Worm (Caenorhabditis elegans) whole organism, L4 larva: ENCODE results near the gene dop-6.

ENCODE experiments used
- D1046.2 ChIP-seq: fragments of 200-800 bp; sonication (Bioruptor generic); IDR thresholded peaks from 2 replicates; pipeline ENCODE4 v1.3.6; 2022; ENCODE audit warnings: missing genetic modification characterization, missing compliant biosample characterization
- F10B5.3 ChIP-seq: sonication (generic microtip); optimal IDR thresholded peaks from 2 replicates; lab custom pipeline; 2016; ENCODE audit warnings: mild to moderate bottlenecking, missing genetic modification characterization, missing compliant biosample characterization
- F44E2.7 ChIP-seq: fragments of 200-800 bp; sonication (Bioruptor generic); IDR thresholded peaks from 2 replicates; pipeline ENCODE4 v2.1.2; 2022; ENCODE audit warnings: missing genetic modification characterization, missing compliant biosample characterization
- R02D3.7 ChIP-seq: fragments of 150-350 bp; sonication (generic microtip); optimal IDR thresholded peaks from 3 replicates; lab custom pipeline; 2014; ENCODE audit warnings: missing biosample characterization, missing genetic modification characterization
- T26A8.4 ChIP-seq: fragments of 200-800 bp; sonication (Bioruptor generic); IDR thresholded peaks from 2 replicates; pipeline ENCODE4 v1.3.6; 2022; ENCODE audit warnings: missing genetic modification characterization, missing compliant biosample characterization
- Y5F2A.4 ChIP-seq: fragments of 200-800 bp; sonication (Bioruptor generic); optimal IDR thresholded peaks from 2 replicates; lab custom pipeline; 2018; ENCODE audit warnings: mild to moderate bottlenecking, missing genetic modification characterization, missing compliant biosample characterization
- aha-1 ChIP-seq: fragments of 150-350 bp; peaks from one replicate; lab custom pipeline; 2014; ENCODE audit warnings: missing biosample characterization, missing genetic modification characterization
- ama-1 ChIP-seq: fragments of 150-350 bp; optimal IDR thresholded peaks from 2 replicates; lab custom pipeline; 2014; ENCODE audit warnings: inconsistent platforms, mixed read lengths
- arid-1 ChIP-seq: fragments of 200-800 bp; sonication (Bioruptor generic); conservative IDR thresholded peaks from 2 replicates; pipeline ENCODE4 v1.3.6; 2022; ENCODE audit warnings: missing genetic modification reagents, missing genetic modification characterization, missing compliant biosample characterization
- attf-4 ChIP-seq: sonication (generic microtip); optimal IDR thresholded peaks from 3 replicates; lab custom pipeline; 2017; ENCODE audit warnings: missing biosample characterization, missing genetic modification characterization
- ceh-20 ChIP-seq: fragments of 200-800 bp; sonication (Bioruptor generic); IDR thresholded peaks from 2 replicates; pipeline ENCODE4 v1.3.6; 2022; ENCODE audit warnings: missing genetic modification reagents, missing genetic modification characterization, missing compliant biosample characterization
- ceh-32 ChIP-seq: sonication (generic microtip); optimal IDR thresholded peaks from 2 replicates; lab custom pipeline; 2016; ENCODE audit warnings: mild to moderate bottlenecking, missing genetic modification characterization, missing compliant biosample characterization; ENCODE audit not compliant: poor library complexity
- ceh-62 ChIP-seq: sonication (generic microtip); optimal IDR thresholded peaks from 2 replicates; lab custom pipeline; 2017; ENCODE audit warnings: missing biosample characterization, missing genetic modification characterization
- ceh-82 ChIP-seq: sonication (generic microtip); optimal IDR thresholded peaks from 2 replicates; lab custom pipeline; 2017; ENCODE audit warnings: missing biosample characterization, missing genetic modification characterization
- ces-1 ChIP-seq: fragments of 150-350 bp; sonication (generic microtip); optimal IDR thresholded peaks from 4 replicates; lab custom pipeline; 2014; ENCODE audit warnings: missing biosample characterization, missing genetic modification reagents, missing genetic modification characterization
- dmd-6 ChIP-seq: fragments of 200-800 bp; sonication (Bioruptor generic); IDR thresholded peaks from 2 replicates; pipeline ENCODE4 v1.3.6; 2022; ENCODE audit warnings: missing genetic modification reagents, missing genetic modification characterization, missing compliant biosample characterization
- dmd-8 ChIP-seq: fragments of 200-800 bp; sonication (Bioruptor generic); IDR thresholded peaks from 2 replicates; pipeline ENCODE4 v1.3.6; 2022; ENCODE audit warnings: missing genetic modification characterization, missing compliant biosample characterization
- duxl-1 ChIP-seq: sonication (generic microtip); optimal IDR thresholded peaks from 2 replicates; lab custom pipeline; 2016; ENCODE audit warnings: mild to moderate bottlenecking, missing genetic modification characterization, moderate library complexity, missing compliant biosample characterization; ENCODE audit not compliant: poor library complexity
- fkh-10 ChIP-seq: fragments of 150-350 bp; optimal IDR thresholded peaks from 2 replicates; lab custom pipeline; 2014; ENCODE audit warnings: missing biosample characterization, missing genetic modification reagents, missing genetic modification characterization
- hif-1 ChIP-seq, 2 experiments: sonication (generic microtip); optimal IDR thresholded peaks; 2 replicates each; lab custom pipeline; 2016 to 2017; ENCODE audit warnings: missing compliant biosample characterization in 2 of 2, missing genetic modification characterization in 2 of 2, missing genetic modification reagents in 2 of 2, missing genotype in 2 of 2, mild to moderate bottlenecking in 1 of 2
- hlh-30 ChIP-seq: sonication (generic microtip); optimal IDR thresholded peaks from 2 replicates; lab custom pipeline; 2017; ENCODE audit warnings: antibody characterized with exemption, mild to moderate bottlenecking, missing genetic modification characterization, missing compliant biosample characterization; ENCODE audit not compliant: insufficient read depth
- lim-7 ChIP-seq: fragments of 200-800 bp; sonication (Bioruptor generic); IDR thresholded peaks from 2 replicates; pipeline ENCODE4 v1.3.6; 2022; ENCODE audit warnings: missing genetic modification characterization, missing compliant biosample characterization
- lin-15B ChIP-seq: fragments of 150-350 bp; sonication (generic microtip); optimal IDR thresholded peaks from 3 replicates; lab custom pipeline; 2014; ENCODE audit warnings: missing biosample characterization, missing genetic modification characterization
- lin-39 ChIP-seq: fragments of 150-350 bp; optimal IDR thresholded peaks from 2 replicates; lab custom pipeline; 2014; ENCODE audit warnings: missing biosample characterization, missing genetic modification reagents, missing genetic modification characterization
- lsy-2 ChIP-seq, 2 experiments: fragments of 150-350 bp in 1 of 2; sonication (generic microtip) in 1 of 2; optimal IDR thresholded peaks; 2 replicates each; lab custom pipeline; 2014 to 2017; ENCODE audit warnings: missing biosample characterization in 2 of 2, missing genetic modification characterization in 2 of 2
- madf-5 ChIP-seq, 2 experiments: fragments of 200-800 bp; sonication (Bioruptor generic); IDR thresholded peaks; 2 replicates each; pipeline ENCODE4 v1.3.6; 2022; ENCODE audit warnings: missing compliant biosample characterization in 2 of 2, missing genetic modification characterization in 2 of 2
- madf-9 ChIP-seq: fragments of 200-800 bp; sonication (Bioruptor generic); conservative IDR thresholded peaks from 2 replicates; pipeline ENCODE4 v1.3.6; 2022; ENCODE audit warnings: missing genetic modification reagents, missing genetic modification characterization, missing compliant biosample characterization
- mdl-1 ChIP-seq, 2 experiments: fragments of 150-350 bp in 1 of 2; sonication (generic microtip) in 1 of 2; optimal IDR thresholded peaks; 2 replicates each; lab custom pipeline; 2014 to 2017; ENCODE audit warnings: missing biosample characterization in 2 of 2, missing genetic modification characterization in 2 of 2
- mep-1 ChIP-seq: fragments of 150-350 bp; sonication (generic microtip); optimal IDR thresholded peaks from 3 replicates; lab custom pipeline; 2014; ENCODE audit warnings: missing biosample characterization, missing genetic modification characterization
- nhr-10 ChIP-seq: fragments of 150-350 bp; optimal IDR thresholded peaks from 2 replicates; lab custom pipeline; 2014; ENCODE audit warnings: missing biosample characterization, missing genetic modification characterization
- nhr-25 ChIP-seq: sonication (generic microtip); optimal IDR thresholded peaks from 2 replicates; lab custom pipeline; 2017; ENCODE audit warnings: missing genetic modification characterization, mild to moderate bottlenecking, missing compliant biosample characterization, antibody characterized with exemption, moderate library complexity, borderline replicate concordance; ENCODE audit not compliant: insufficient read depth
- nhr-28 ChIP-seq: fragments of 150-350 bp; optimal IDR thresholded peaks from 2 replicates; lab custom pipeline; 2014; ENCODE audit warnings: missing biosample characterization, missing genetic modification characterization
- nhr-48 ChIP-seq: sonication (generic microtip); optimal IDR thresholded peaks from 2 replicates; lab custom pipeline; 2016; ENCODE audit warnings: mild to moderate bottlenecking, missing genetic modification characterization, missing compliant biosample characterization
- nhr-6 ChIP-seq: fragments of 150-350 bp; optimal IDR thresholded peaks from 2 replicates; lab custom pipeline; 2014; ENCODE audit warnings: missing biosample characterization, missing genetic modification characterization
- php-3 ChIP-seq: fragments of 200-800 bp; sonication (Bioruptor generic); IDR thresholded peaks from 2 replicates; pipeline ENCODE4 v1.3.6; 2022; ENCODE audit warnings: missing genetic modification reagents, missing genetic modification characterization, missing compliant biosample characterization
- rbr-2 ChIP-seq: sonication (generic microtip); optimal IDR thresholded peaks from 2 replicates; lab custom pipeline; 2016; ENCODE audit warnings: missing genotype, missing genetic modification characterization, missing compliant biosample characterization
- set-16 ChIP-seq: fragments of 200-800 bp; sonication (Bioruptor generic); IDR thresholded peaks from 2 replicates; pipeline ENCODE4 v1.3.6; 2022; ENCODE audit warnings: missing genetic modification reagents, missing genetic modification characterization, missing compliant biosample characterization
- snpc-1.2 ChIP-seq: fragments of 200-800 bp; sonication (Bioruptor generic); IDR thresholded peaks from 2 replicates; pipeline ENCODE4 v1.3.6; 2022; ENCODE audit warnings: missing genetic modification reagents, missing genetic modification characterization, missing compliant biosample characterization
- spr-3 ChIP-seq: fragments of 200-800 bp; sonication (Bioruptor generic); optimal IDR thresholded peaks from 2 replicates; lab custom pipeline; 2018; ENCODE audit warnings: mild to moderate bottlenecking, missing genetic modification characterization, missing compliant biosample characterization
- tra-1 ChIP-seq: fragments of 200-800 bp; sonication (Bioruptor generic); IDR thresholded peaks from 2 replicates; pipeline ENCODE4 v1.3.6; 2022; ENCODE audit warnings: missing genetic modification reagents, missing genetic modification characterization, missing compliant biosample characterization
- unc-130 ChIP-seq: sonication (generic microtip); optimal IDR thresholded peaks from 2 replicates; lab custom pipeline; 2016; ENCODE audit warnings: missing genetic modification reagents, missing genetic modification characterization, missing compliant biosample characterization
- unc-39 ChIP-seq: sonication (generic microtip); optimal IDR thresholded peaks from 2 replicates; lab custom pipeline; 2017; ENCODE audit warnings: missing biosample characterization, missing genetic modification characterization
- unc-62 ChIP-seq, 3 experiments: fragments of 150-350 bp in 1 of 3; sonication (generic microtip); optimal IDR thresholded peaks in 2 of 3; peaks in 1 of 3; 1 replicate in 1 of 3; 2 replicates in 2 of 3; lab custom pipeline; 2014 to 2017; ENCODE audit warnings: missing biosample characterization in 3 of 3, missing genetic modification characterization in 3 of 3, missing genetic modification reagents in 3 of 3, missing genotype in 1 of 3
- zag-1 ChIP-seq: fragments of 150-350 bp; optimal IDR thresholded peaks from 2 replicates; lab custom pipeline; 2014; ENCODE audit warnings: missing biosample characterization, missing genetic modification characterization

Gene dop-6

DNA sequence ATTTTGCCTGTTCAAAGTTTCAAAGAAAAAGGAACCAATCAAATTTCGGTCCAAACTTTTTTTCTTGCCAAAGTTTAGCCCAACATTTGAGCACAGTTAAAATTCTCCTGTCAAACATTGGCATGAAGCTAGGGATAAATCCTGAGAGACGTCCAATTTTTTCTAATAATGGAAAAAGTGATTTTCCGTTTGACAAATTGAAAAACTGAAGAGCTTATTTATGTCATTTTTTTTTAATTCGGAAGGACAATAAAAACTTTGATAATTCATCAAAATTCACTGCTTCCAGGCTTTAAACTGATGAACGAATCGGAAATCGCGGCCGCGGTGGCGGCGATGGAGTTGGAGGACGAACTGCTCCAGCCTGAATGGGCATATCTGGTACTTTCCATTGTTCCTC, at the start of gene dop-6:
Gene dop-6 (plus strand): TSS at position 301 of the 400 bp plus-strand sequence.
- TF ChIP-seq D1046.2 (GFP tag; lab: Robert Waterston, UW) (no peak), attf-4 (tag; lab: Kevin White, UChicago) (no peak), nhr-48 (tag; lab: Kevin White, UChicago) (no peak), nhr-10 (tag; lab: Kevin White, UChicago) (no peak)

DNA sequence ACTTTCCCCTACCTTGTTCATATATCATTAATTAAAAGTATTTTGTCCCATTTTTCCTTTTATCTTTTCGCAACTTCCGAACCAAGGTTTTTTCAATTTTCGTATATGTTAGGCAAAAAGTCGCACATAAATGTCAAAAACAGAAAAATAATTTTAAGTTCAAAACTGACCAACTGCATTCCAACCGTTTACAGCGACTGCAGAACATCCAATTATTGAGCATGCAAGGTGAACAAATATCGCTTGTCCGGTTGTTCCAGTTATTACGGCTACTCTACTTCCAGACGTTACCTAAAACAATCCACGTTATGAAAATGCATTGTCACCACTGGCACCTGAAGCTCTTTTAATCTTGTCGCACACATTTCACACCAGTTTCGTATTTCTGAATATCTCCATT, 47.0 kb upstream of the dop-6 start, which contains the start of gene C52B9.10:
Gene C52B9.10 (plus strand): TSS at position 301 of the 400 bp plus-strand sequence.
- TF ChIP-seq ceh-82 = no peak
- no peak for TF ChIP-seq lsy-2 (tag; optimal IDR thresholded peaks at IDR 0.05; lab: Kevin White, UChicago)
- TF ChIP-seq ceh-20 (GFP tag; lab: Robert Waterston, UW) = no peak
- no peak for TF ChIP-seq tra-1 (GFP tag; lab: Robert Waterston, UW)
- TF ChIP-seq dmd-8 (GFP tag; lab: Robert Waterston, UW) = no peak
- no peak for TF ChIP-seq arid-1 (GFP tag; lab: Robert Waterston, UW)
- no peak for TF ChIP-seq ceh-32 (tag; lab: Kevin White, UChicago)
- TF ChIP-seq dmd-6 (GFP tag; lab: Robert Waterston, UW) = no peak
- TF ChIP-seq unc-39 = no peak
- no peak for TF ChIP-seq F10B5.3 (tag; lab: Kevin White, UChicago)
- TF ChIP-seq hif-1 (tag; optimal IDR thresholded peaks at IDR 0.05; lab: Kevin White, UChicago) = no peak
- TF ChIP-seq nhr-28 (tag; lab: Kevin White, UChicago) = no peak
- TF ChIP-seq mdl-1 (tag; optimal IDR thresholded peaks at IDR 0.05; lab: Kevin White, UChicago) = no peak
- TF ChIP-seq ces-1 (GFP tag; lab: Kevin White, UChicago) = no peak
- no peak for TF ChIP-seq fkh-10 (GFP tag; lab: Kevin White, UChicago)

DNA sequence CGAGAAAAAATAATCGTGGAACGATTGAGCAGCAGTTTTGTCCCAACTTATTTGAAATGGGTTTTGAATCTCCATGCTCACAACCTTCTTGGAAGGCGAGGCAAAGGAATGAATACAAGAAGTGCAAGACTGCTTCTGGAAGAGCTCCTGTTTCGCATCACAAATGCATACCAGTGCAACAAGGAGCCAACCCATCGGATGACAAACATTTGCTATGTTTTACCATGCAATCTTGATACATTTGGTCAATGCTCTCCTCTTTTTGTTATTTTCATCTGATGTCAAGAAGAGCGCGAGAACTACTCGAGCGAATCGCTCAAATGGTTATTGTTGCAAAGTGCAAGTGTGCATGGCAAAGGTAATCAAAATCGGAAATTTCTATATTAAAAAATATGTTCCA, 46.5 kb upstream of the dop-6 start, which contains the start of gene mec-18:
Gene mec-18 (minus strand): TSS at position 101 of the 400 bp plus-strand sequence.
- TF ChIP-seq madf-5 (GFP tag; IDR thresholded peaks at IDR 0.05; lab: Robert Waterston, UW) = no peak
- TF ChIP-seq duxl-1 (tag; lab: Kevin White, UChicago) = no peak
- no peak for TF ChIP-seq lin-15B (tag; lab: Kevin White, UChicago)
- TF ChIP-seq nhr-28 (tag; lab: Kevin White, UChicago) = no peak
- no peak for TF ChIP-seq lin-39
- no peak for TF ChIP-seq nhr-6 (tag; lab: Kevin White, UChicago)
- TF ChIP-seq nhr-25 = no peak
- no peak for TF ChIP-seq F44E2.7

DNA sequence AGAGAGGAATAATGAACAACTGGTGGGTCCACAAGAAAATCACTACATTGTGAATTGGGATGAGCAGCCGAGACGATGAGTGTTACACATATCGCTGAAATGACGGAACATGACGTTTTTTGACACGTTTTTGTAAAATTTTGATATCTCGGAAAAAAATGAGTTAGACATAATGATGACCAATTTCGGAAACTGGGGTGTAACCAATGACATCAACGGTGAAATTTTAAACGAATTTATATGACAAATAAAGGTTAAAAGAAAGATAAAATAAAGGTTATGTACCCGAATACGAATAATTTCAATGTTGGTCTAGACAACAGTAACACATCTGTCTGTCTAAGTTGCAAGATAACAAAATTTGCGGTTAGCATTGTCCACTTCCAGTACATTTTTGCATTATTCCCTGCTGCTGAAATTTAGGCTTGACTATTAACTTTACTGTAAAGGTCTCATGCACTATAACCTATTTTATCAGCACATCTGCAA, 41.3 kb upstream of the dop-6 start, which contains the start of the genes twk-28 and ets-9:
Gene twk-28 (minus strand): TSS at position 51 of the 489 bp plus-strand sequence.
Gene ets-9 (plus strand): TSS at position 410 of the 489 bp plus-strand sequence.
- no peak for TF ChIP-seq ceh-62 (tag; lab: Kevin White, UChicago)
- TF ChIP-seq php-3 (GFP tag; lab: Robert Waterston, UW) = no peak
- peak; percentile 89 for TF ChIP-seq aha-1 (tag; lab: Kevin White, UChicago)
- no peak for TF ChIP-seq unc-130 (GFP tag; lab: Kevin White, UChicago)
- no peak for TF ChIP-seq R02D3.7 (tag; lab: Kevin White, UChicago)
- TF ChIP-seq unc-62 (GFP tag; optimal IDR thresholded peaks at IDR 0.05 in 1 of 2; lab: Kevin White, UChicago) = peak in 1 of 2 experiments; percentile 95
- TF ChIP-seq unc-62 (tag; optimal IDR thresholded peaks at IDR 0.05; lab: Kevin White, UChicago) = no peak
- no peak for TF ChIP-seq set-16

DNA sequence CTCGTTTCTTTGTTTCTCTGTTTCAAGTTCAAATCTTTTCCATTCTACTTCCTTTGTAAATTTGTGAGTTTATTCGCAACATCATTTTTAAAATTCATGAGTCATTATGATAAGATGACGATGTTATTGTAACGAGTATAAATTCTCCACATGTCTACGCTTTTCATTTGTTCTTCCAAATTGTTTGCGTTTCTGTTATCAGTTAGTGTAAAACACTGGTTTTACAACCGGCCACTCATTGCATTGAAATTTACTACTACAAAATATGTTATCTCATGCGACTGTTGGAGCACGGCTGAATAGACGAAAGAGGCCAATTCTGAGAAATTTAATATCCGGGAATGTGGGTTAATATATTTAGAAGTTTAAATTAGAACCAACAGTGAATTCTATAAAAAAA, 38.3 kb upstream of the dop-6 start, which contains the start of gene C52B9.19:
Gene C52B9.19 (plus strand): TSS at position 176 of the 400 bp plus-strand sequence.
- TF ChIP-seq Y5F2A.4 (GFP tag; lab: Kevin White, UChicago) (no peak), spr-3 (no peak), snpc-1.2 (no peak), rbr-2 (no peak), ama-1 (lab: Kevin White, UChicago) (no peak), php-3 (GFP tag; lab: Robert Waterston, UW) (0 out of 2 replicates have a peak, but pooled peaks have one; percentile 46), nhr-28 (tag; lab: Kevin White, UChicago) (peak; percentile 43), lim-7 (GFP tag; lab: Robert Waterston, UW) (no peak), zag-1 (tag; lab: Kevin White, UChicago) (no peak), mep-1 (tag; lab: Kevin White, UChicago) (no peak), nhr-10 (tag; lab: Kevin White, UChicago) (no peak), hlh-30 (tag; lab: Kevin White, UChicago) (no peak), F44E2.7 (no peak), madf-9 (GFP tag; lab: Robert Waterston, UW) (no peak), T26A8.4 (GFP tag; lab: Robert Waterston, UW) (no peak)
